Worm (Caenorhabditis elegans): Measurements from ENCODE around the gene C25F9.9.

Gene C25F9.9

DNA sequence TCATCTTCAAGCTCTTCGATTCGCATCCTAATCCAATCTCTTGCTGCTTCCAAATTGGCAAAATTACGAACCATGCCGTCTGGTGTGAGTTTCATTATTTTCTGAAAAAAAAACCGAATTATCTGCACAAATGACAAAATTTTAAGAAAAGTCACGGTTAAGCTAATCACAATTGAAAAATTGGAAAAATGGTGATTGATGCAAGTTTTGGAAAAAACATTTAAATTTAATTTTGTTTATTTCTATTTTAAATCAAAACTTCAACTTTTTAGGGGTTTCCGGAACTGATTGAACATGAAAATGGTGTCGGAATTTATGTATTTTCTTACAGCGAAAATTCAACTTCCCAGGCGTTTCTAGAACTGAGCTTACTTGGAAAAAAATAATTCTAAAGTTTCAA, 13.6 kb upstream of the C25F9.9 start, which contains the start of gene C25F9.12:
C25F9.12 (minus strand) TSS at position 101 of the 400 bp plus-strand sequence.
- TF ChIP-seq W03F9.2 (tag; optimal IDR thresholded peaks at IDR 0.05) = no peak
- TF ChIP-seq dao-5 (tag; optimal IDR thresholded peaks at IDR 0.05) = no peak
- TF ChIP-seq him-1 (tag; optimal IDR thresholded peaks at IDR 0.05) = no peak

DNA sequence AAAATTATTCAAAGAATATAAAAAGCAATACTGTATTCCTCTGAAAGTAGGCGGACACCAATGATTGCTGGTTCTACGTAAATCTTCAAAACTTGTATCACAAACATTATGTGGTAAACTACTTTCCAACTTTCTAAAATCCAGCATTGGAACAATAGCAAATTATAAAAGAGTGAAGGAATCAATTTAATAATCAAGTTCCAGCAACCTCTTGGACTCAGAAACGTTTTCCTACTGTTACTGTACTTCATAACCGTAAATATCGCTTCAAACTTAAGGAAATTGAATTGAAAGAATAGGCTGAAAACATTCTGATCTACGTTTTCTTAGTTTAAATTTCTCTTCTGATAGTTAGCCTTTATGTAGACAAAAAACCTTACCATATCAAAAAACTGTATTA, 12.8 kb upstream of the C25F9.9 start:
- TF ChIP-seq dao-5 (tag; optimal IDR thresholded peaks at IDR 0.05) (no peak), him-1 (tag; optimal IDR thresholded peaks at IDR 0.05) (no peak), W03F9.2 (tag; optimal IDR thresholded peaks at IDR 0.05) (no peak)

DNA sequence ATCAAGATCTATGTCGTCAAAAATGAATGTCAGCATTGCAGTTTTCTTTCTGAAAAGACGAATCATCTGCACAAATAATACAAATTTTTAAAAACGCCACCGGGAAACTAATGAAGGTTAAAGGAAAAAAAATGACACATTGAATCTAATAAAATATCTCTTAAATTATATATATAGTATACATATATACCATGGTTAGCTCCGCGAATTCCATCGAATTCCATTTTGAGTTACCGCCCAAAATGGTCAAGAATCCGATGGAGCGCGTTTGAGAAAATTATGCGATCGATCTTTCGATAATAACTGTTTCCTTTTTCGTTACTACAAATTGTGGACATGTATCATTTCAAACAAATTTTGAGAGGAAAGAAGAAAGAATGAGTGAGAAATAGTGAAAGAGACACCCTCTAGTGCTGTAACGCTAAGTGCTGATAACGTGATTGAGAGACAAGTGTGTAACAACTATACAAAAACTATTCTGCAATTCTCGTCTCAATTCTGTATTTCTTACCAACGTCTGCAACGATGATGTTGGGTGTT, 11.1 kb upstream of the C25F9.9 start, which contains the start of the genes C25F9.6 and C25F9.10:
C25F9.6 (minus strand) TSS at position 51 of the 540 bp plus-strand sequence.
C25F9.10 (plus strand) TSS at position 454 of the 540 bp plus-strand sequence.
- no peak for TF ChIP-seq dao-5 (tag; optimal IDR thresholded peaks at IDR 0.05)
- TF ChIP-seq W03F9.2 (tag; optimal IDR thresholded peaks at IDR 0.05) = no peak
- no peak for TF ChIP-seq him-1 (tag; optimal IDR thresholded peaks at IDR 0.05)

DNA sequence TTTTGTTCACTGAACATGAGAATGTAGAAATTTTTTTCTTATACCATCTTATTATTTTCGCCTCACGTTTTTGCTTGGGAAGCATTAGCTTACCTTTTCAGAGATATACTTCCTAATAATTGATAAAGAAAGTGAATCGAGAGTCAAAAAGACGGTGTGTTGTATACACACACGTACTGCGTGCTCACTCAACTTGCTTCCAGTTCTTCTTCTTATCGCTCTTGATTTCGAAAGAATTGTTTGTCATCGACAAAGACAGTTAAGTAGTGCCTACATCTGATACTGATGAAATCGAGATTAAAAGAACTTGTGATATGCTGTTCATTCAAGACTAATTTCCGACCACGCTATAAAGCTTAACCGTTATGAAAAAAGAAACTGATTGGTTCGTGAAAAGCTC, 5.7 kb upstream of the C25F9.9 start, which contains the start of gene C25F9.5:
C25F9.5 (minus strand) TSS at position 195 of the 400 bp plus-strand sequence.
- no peak for TF ChIP-seq W03F9.2 (tag; optimal IDR thresholded peaks at IDR 0.05)
- no peak for TF ChIP-seq him-1 (tag; optimal IDR thresholded peaks at IDR 0.05)
- no peak for TF ChIP-seq dao-5 (tag; optimal IDR thresholded peaks at IDR 0.05)

DNA sequence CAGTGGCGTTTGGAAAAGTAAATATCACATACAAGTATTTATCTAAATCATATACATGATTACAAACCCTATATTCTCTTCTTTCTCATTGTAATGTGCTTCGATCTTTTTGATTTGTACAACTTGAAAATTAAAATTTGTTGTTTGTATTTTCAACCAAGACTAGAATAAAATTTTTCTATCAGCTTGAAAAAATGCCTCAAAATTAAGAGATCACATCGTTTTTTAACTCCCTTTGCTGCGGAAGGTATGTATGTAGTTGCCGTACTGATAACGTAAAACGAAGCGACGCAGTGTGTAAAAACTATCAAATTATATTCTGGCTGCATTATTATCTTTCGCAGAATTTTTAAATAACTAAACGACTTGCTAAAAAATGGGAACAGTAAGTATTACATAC, 1.4 kb downstream of the C25F9.9 start, which contains the start of gene C25F9.15:
C25F9.15 (plus strand) TSS at position 301 of the 400 bp plus-strand sequence.
- TF ChIP-seq him-1 (tag; optimal IDR thresholded peaks at IDR 0.05) = no peak
- TF ChIP-seq W03F9.2 (tag; optimal IDR thresholded peaks at IDR 0.05) = no peak
- no peak for TF ChIP-seq dao-5 (tag; optimal IDR thresholded peaks at IDR 0.05)

ce11 chrV:19421131-19421530, 4.7 kb downstream of the C25F9.9 start, which contains the start of gene C25F9.2:
TSS of gene C25F9.2 (plus strand) at chrV:19421471.
- TF ChIP-seq him-1 (tag; optimal IDR thresholded peaks at IDR 0.05) (no peak), dao-5 (tag; optimal IDR thresholded peaks at IDR 0.05) (no peak), W03F9.2 (tag; optimal IDR thresholded peaks at IDR 0.05) (no peak)

ce11 chrV:19428097-19428496, 11.7 kb downstream of the C25F9.9 start:
- no peak for TF ChIP-seq W03F9.2 (tag; optimal IDR thresholded peaks at IDR 0.05)
- TF ChIP-seq dao-5 (tag; optimal IDR thresholded peaks at IDR 0.05) = no peak

DNA sequence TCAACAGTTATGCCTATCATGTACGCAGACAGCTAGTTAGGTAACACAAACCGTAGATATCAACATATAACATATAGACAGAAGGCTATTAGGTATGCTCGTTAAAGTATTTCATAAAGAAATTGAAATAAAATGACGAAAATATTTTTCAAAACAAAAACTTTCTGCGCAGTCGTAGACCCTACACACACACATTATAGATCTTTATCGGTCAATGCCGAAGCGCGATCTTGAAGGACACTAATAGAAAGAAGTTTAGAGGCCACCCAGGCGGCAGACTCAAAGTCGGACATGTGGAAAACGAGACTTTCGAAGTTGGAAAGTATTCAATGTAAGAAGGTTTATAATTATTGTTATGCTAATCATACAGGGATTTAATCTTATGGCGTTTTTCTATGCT, 12.5 kb downstream of the C25F9.9 start:
- TF ChIP-seq W03F9.2 (tag; optimal IDR thresholded peaks at IDR 0.05) = no peak
- TF ChIP-seq him-1 (tag; optimal IDR thresholded peaks at IDR 0.05) = no peak
- no peak for TF ChIP-seq dao-5 (tag; optimal IDR thresholded peaks at IDR 0.05)

- TF ChIP-seq him-1 (tag; optimal IDR thresholded peaks at IDR 0.05) = no peak
- no peak for TF ChIP-seq dao-5 (tag; optimal IDR thresholded peaks at IDR 0.05)
- TF ChIP-seq W03F9.2 (tag; optimal IDR thresholded peaks at IDR 0.05) = no peak
Observed at ce11 chrV:19429605-19430004, 13.2 kb downstream of the C25F9.9 start.

DNA sequence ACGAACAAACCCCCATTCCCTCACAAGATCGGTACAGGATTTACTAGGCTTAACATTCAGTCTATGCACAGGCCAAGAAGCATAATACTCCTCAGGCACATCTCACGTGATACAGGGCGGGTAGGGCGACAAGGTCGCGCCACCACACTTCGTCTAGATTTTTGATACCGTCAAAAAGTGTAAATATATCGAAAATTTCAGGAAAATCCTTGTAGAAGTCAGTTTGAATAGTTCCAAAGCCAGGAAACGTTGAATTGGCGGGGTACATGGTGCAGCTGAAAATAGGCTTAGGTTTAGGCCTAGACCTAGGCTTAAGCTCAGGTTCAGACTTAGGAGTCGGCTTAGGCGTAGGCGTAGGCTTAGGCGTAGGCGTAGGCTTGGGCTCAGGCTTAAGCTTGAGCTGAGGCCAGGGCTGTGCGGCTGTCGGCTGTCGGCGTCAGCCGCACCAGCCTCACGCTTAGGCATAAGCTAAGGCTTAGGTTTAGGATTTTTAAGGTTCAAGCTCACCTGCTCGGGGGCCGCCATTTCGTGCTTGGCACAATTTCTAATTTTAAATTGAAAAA, 14.0 kb downstream of the C25F9.9 start:
- TF ChIP-seq him-1 (tag; optimal IDR thresholded peaks at IDR 0.05) = no peak
- TF ChIP-seq dao-5 (tag; optimal IDR thresholded peaks at IDR 0.05) = no peak
- no peak for TF ChIP-seq W03F9.2 (tag; optimal IDR thresholded peaks at IDR 0.05)

DNA sequence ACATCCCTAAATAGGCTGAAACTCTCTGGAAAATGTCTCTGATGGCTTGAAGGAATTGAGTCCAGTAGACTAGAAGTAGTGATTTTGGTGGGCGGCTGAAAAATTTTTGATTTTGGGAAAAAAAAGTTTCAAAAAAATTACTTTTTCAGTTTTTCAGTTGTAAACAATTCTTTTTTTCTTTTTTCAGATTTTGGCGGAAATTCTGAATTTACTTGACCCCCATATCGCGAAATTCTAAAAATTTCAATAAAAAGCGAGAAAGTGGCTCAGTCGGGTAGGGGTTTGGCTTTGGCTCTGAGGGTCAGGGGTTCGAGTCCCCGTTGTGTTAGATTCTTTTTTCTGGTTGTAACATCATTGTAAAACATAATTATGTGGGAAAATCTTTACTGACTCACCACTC, 14.6 kb downstream of the C25F9.9 start, which contains the start of gene srw-85:
srw-85 (minus strand) TSS at position 101 of the 400 bp plus-strand sequence.
- TF ChIP-seq dao-5 (tag; optimal IDR thresholded peaks at IDR 0.05) (no peak), W03F9.2 (tag; optimal IDR thresholded peaks at IDR 0.05) (no peak), him-1 (tag; optimal IDR thresholded peaks at IDR 0.05) (no peak)

DNA sequence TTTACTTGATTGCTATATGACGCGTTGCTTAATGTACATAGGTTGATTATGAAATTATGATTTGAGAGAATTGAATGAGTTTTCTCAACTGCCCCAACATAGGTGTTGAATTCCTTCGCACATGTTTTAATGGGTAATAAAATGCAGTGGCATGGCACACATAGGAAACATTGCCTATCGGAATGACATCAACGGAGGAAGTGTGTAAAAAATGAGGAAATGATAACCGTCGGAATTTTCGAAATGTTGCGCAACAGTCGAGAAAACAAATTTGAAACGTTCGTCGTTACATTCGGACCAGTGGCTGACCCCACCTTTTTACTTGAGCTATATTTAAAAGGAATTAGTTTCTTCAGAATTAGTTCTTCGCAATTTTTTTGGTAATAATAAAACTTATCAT, 15.6 kb downstream of the C25F9.9 start:
- TF ChIP-seq dao-5 (tag; optimal IDR thresholded peaks at IDR 0.05) = no peak
- TF ChIP-seq him-1 (tag; optimal IDR thresholded peaks at IDR 0.05) = no peak
- TF ChIP-seq W03F9.2 (tag; optimal IDR thresholded peaks at IDR 0.05) = no peak

DNA sequence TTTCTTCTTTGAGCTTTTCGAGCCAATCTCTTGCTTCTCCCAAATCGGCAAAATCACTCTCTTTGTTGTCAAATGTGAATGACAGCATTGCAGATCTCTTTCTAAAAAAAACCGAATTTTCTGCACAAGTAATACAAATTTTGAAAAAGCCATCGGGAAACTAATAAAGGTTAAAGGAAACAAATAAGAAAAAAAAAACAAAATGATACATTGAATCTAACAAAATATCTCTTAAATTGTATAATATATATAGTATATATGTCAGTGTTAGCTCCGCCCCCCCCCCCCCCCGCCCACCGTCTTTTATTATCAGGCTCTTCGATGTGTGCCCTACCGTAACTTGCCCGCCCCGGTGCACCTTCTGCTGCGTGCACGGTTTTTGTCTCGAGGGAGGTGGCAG, 16.6 kb downstream of the C25F9.9 start, which contains the start of gene C25F9.11:
C25F9.11 (minus strand) TSS at position 101 of the 400 bp plus-strand sequence.
- no peak for TF ChIP-seq W03F9.2 (tag; optimal IDR thresholded peaks at IDR 0.05)
- no peak for TF ChIP-seq him-1 (tag; optimal IDR thresholded peaks at IDR 0.05)
- no peak for TF ChIP-seq dao-5 (tag; optimal IDR thresholded peaks at IDR 0.05)

ce11 chrV:19433806-19434437, 17.5 kb downstream of the C25F9.9 start, which contains the start of gene C25F9.16:
TSS of gene C25F9.16 (plus strand) at chrV:19434387.
- TF ChIP-seq him-1 (tag; optimal IDR thresholded peaks at IDR 0.05) (no peak), W03F9.2 (tag; optimal IDR thresholded peaks at IDR 0.05) (no peak), dao-5 (tag; optimal IDR thresholded peaks at IDR 0.05) (no peak)

Measured in whole organism, L4/young adult.